Fruit fly (Drosophila melanogaster) whole organism, embryonic: ENCODE results near the gene Gdh.

ENCODE experiments used
- B-H2 ChIP-seq: fragments of 200-800 bp; sonication (Bioruptor generic); optimal IDR thresholded peaks from 2 replicates; lab custom pipeline; 2018; ENCODE audit warnings: missing biosample characterization, mild to moderate bottlenecking, missing genetic modification characterization
- Bteb2 ChIP-seq: fragments of 200-800 bp; sonication (Bioruptor generic); optimal IDR thresholded peaks from 2 replicates; lab custom pipeline; 2016; ENCODE audit warnings: missing biosample characterization, missing genetic modification characterization
- C15 ChIP-seq: fragments of 200-800 bp; sonication (Bioruptor generic); IDR thresholded peaks from 3 replicates; pipeline ENCODE4 v1.3.6; 2022; ENCODE audit warnings: missing biosample characterization, missing genetic modification characterization
- CG10462 ChIP-seq: fragments of 200-800 bp; sonication (Bioruptor generic); optimal IDR thresholded peaks from 2 replicates; lab custom pipeline; 2016; ENCODE audit warnings: missing biosample characterization, missing genetic modification characterization
- CG11696 ChIP-seq: fragments of 200-800 bp; sonication (Bioruptor generic); IDR thresholded peaks from 2 replicates; pipeline ENCODE4 v1.3.6; 2022; ENCODE audit warnings: missing biosample characterization, missing genetic modification characterization
- CG12942 ChIP-seq: fragments of 200-800 bp; sonication (Bioruptor generic); optimal IDR thresholded peaks from 3 replicates; lab custom pipeline; 2016; ENCODE audit warnings: missing biosample characterization, missing genetic modification characterization
- CG14014 ChIP-seq: fragments of 200-800 bp; sonication (Bioruptor generic); IDR thresholded peaks from 2 replicates; pipeline ENCODE4 v1.3.6; 2022; ENCODE audit warnings: missing biosample characterization, missing genetic modification characterization
- CG14710 ChIP-seq: fragments of 200-800 bp; sonication (Bioruptor generic); optimal IDR thresholded peaks from 3 replicates; lab custom pipeline; 2019; ENCODE audit warnings: missing biosample characterization, mild to moderate bottlenecking, missing genetic modification characterization, moderate library complexity
- CG1603 ChIP-seq: fragments of 200-800 bp; sonication (Bioruptor generic); optimal IDR thresholded peaks from 2 replicates; lab custom pipeline; 2019; ENCODE audit warnings: missing biosample characterization, mild to moderate bottlenecking, missing genetic modification characterization, moderate library complexity
- CG17385 ChIP-seq: fragments of 200-800 bp; sonication (Bioruptor generic); optimal IDR thresholded peaks from 3 replicates; lab custom pipeline; 2018; ENCODE audit warnings: missing biosample characterization, mild to moderate bottlenecking, missing genetic modification characterization
- CG17829 ChIP-seq: fragments of 200-800 bp; optimal IDR thresholded peaks from 2 replicates; lab custom pipeline; 2019; ENCODE audit warnings: missing biosample characterization, mild to moderate bottlenecking, missing genetic modification characterization, moderate library complexity
- CG2712 ChIP-seq: fragments of 200-800 bp; optimal IDR thresholded peaks from 3 replicates; lab custom pipeline; 2019; ENCODE audit warnings: missing biosample characterization, mild to moderate bottlenecking, missing genetic modification characterization, moderate library complexity
- CG34376 ChIP-seq: fragments of 200-800 bp; sonication (Bioruptor generic); optimal IDR thresholded peaks from 2 replicates; lab custom pipeline; 2018; ENCODE audit warnings: missing biosample characterization, mild to moderate bottlenecking, missing genetic modification characterization
- CG3726 ChIP-seq: fragments of 200-800 bp; sonication (Bioruptor generic); IDR thresholded peaks from 3 replicates; pipeline ENCODE4, ENCODE4 v1.3.6; 2022; ENCODE audit warnings: missing biosample characterization, missing genetic modification characterization
- CG43689 ChIP-seq: fragments of 200-800 bp; sonication (Bioruptor generic); IDR thresholded peaks from 2 replicates; pipeline ENCODE4 v1.3.6; 2022; ENCODE audit warnings: missing biosample characterization, missing genetic modification characterization
- CG4617 ChIP-seq: fragments of 200-800 bp; sonication (Bioruptor generic); optimal IDR thresholded peaks from 3 replicates; lab custom pipeline; 2016; ENCODE audit warnings: missing biosample characterization, missing genetic modification characterization, borderline replicate concordance
- CG8765 ChIP-seq: fragments of 200-800 bp; sonication (Bioruptor generic); IDR thresholded peaks from 2 replicates; pipeline ENCODE4 v1.3.6; 2022; ENCODE audit warnings: missing biosample characterization, missing genetic modification characterization
- CG8924 ChIP-seq: fragments of 200-800 bp; optimal IDR thresholded peaks from 3 replicates; lab custom pipeline; 2019; ENCODE audit warnings: missing biosample characterization, mild to moderate bottlenecking, missing genetic modification characterization, moderate library complexity
- CG9932 ChIP-seq: fragments of 200-800 bp; sonication (Bioruptor generic); IDR thresholded peaks from 2 replicates; pipeline ENCODE4 v1.3.6; 2022; ENCODE audit warnings: missing biosample characterization, missing genetic modification characterization
- CHES-1-like ChIP-seq: fragments of 200-800 bp; sonication (Bioruptor generic); optimal IDR thresholded peaks from 2 replicates; lab custom pipeline; 2016; ENCODE audit warnings: missing biosample characterization, missing genetic modification characterization
- Camta ChIP-seq: fragments of 200-800 bp; sonication (Bioruptor generic); optimal IDR thresholded peaks from 2 replicates; lab custom pipeline; 2016; ENCODE audit warnings: missing biosample characterization, missing genetic modification characterization
- CoRest ChIP-seq: fragments of 200-800 bp; sonication (Bioruptor generic); optimal IDR thresholded peaks from 3 replicates; lab custom pipeline; 2018; ENCODE audit warnings: missing biosample characterization, mild to moderate bottlenecking, missing genetic modification characterization, moderate library complexity
- Dek ChIP-seq: fragments of 200-800 bp; sonication (Bioruptor generic); optimal IDR thresholded peaks from 3 replicates; lab custom pipeline; 2019; ENCODE audit warnings: missing biosample characterization, mild to moderate bottlenecking, missing genetic modification characterization, moderate library complexity
- Doc3 ChIP-seq: fragments of 200-800 bp; sonication (Bioruptor generic); IDR thresholded peaks from 3 replicates; pipeline ENCODE4 v1.3.6; 2022; ENCODE audit warnings: missing biosample characterization, missing genetic modification characterization; ENCODE audit not compliant: partially characterized antibody
- E2f2 ChIP-seq: fragments of 200-800 bp; sonication (Bioruptor generic); IDR thresholded peaks from 2 replicates; pipeline ENCODE4 v1.3.6; 2022; ENCODE audit warnings: missing biosample characterization, missing genetic modification characterization
- Gug ChIP-seq: fragments of 200-800 bp; sonication (Bioruptor generic); IDR thresholded peaks from 4 replicates; pipeline ENCODE4 v1.3.6; 2022; ENCODE audit warnings: missing biosample characterization, missing genetic modification characterization
- HLH4C ChIP-seq: fragments of 200-800 bp; sonication (Bioruptor generic); IDR thresholded peaks from 3 replicates; pipeline ENCODE4 v1.3.6; 2022; ENCODE audit warnings: missing biosample characterization, missing genetic modification characterization; ENCODE audit not compliant: partially characterized antibody
- HmgD ChIP-seq: fragments of 200-800 bp; sonication (Bioruptor generic); optimal IDR thresholded peaks from 3 replicates; lab custom pipeline; 2016; ENCODE audit warnings: missing biosample characterization, missing genetic modification characterization
- Hr51 ChIP-seq, 2 experiments: fragments of 200-800 bp; sonication (Bioruptor generic); optimal IDR thresholded peaks; 2 replicates in 1 of 2; 3 replicates in 1 of 2; lab custom pipeline; 2016 to 2018; ENCODE audit warnings: missing biosample characterization in 2 of 2, missing genetic modification characterization in 2 of 2, mild to moderate bottlenecking in 1 of 2, moderate library complexity in 1 of 2
- Kr ChIP-seq: fragments of 200-800 bp; sonication (Bioruptor generic); optimal IDR thresholded peaks from 2 replicates; lab custom pipeline; 2017; ENCODE audit warnings: missing biosample characterization, mild to moderate bottlenecking, missing genetic modification characterization
- NC2α ChIP-seq: fragments of 200-800 bp; sonication (Bioruptor generic); optimal IDR thresholded peaks from 2 replicates; lab custom pipeline; 2016; ENCODE audit warnings: missing biosample characterization, missing genetic modification characterization
- Oli ChIP-seq: fragments of 200-800 bp; sonication (Bioruptor generic); optimal IDR thresholded peaks from 2 replicates; lab custom pipeline; 2018; ENCODE audit warnings: missing biosample characterization, mild to moderate bottlenecking, missing genetic modification characterization, moderate library complexity
- Ravus ChIP-seq: fragments of 200-800 bp; sonication (Bioruptor generic); IDR thresholded peaks from 2 replicates; pipeline ENCODE4 v1.3.6; 2022; ENCODE audit warnings: missing biosample characterization, missing genetic modification characterization
- Sry-δ ChIP-seq: fragments of 200-800 bp; sonication (Bioruptor generic); optimal IDR thresholded peaks from 2 replicates; lab custom pipeline; 2016; ENCODE audit warnings: missing biosample characterization, missing genetic modification characterization
- TFAM ChIP-seq: fragments of 200-800 bp; sonication (Bioruptor generic); optimal IDR thresholded peaks from 2 replicates; lab custom pipeline; 2017; ENCODE audit warnings: missing biosample characterization, missing genetic modification characterization, inconsistent platforms
- chm ChIP-seq: fragments of 200-800 bp; sonication (Bioruptor generic); IDR thresholded peaks from 2 replicates; pipeline ENCODE4 v1.3.6; 2022; ENCODE audit warnings: missing biosample characterization, missing genetic modification characterization
- cwo ChIP-seq: fragments of 200-800 bp; sonication (Bioruptor generic); optimal IDR thresholded peaks from 3 replicates; lab custom pipeline; 2017; ENCODE audit warnings: missing biosample characterization, missing genetic modification characterization, mild to moderate bottlenecking, moderate library complexity, missing genetic modification reagents
- dmrt99B ChIP-seq: fragments of 200-800 bp; sonication (Bioruptor generic); optimal IDR thresholded peaks from 2 replicates; lab custom pipeline; 2018; ENCODE audit warnings: missing biosample characterization, mild to moderate bottlenecking, missing genetic modification characterization, moderate library complexity
- esg ChIP-seq: fragments of 200-800 bp; sonication (Bioruptor generic); conservative IDR thresholded peaks from 2 replicates; pipeline ENCODE4 v1.3.6; 2022; ENCODE audit warnings: missing biosample characterization, missing genetic modification characterization
- grn ChIP-seq: fragments of 200-800 bp; sonication (Bioruptor generic); optimal IDR thresholded peaks from 3 replicates; lab custom pipeline; 2017; ENCODE audit warnings: missing biosample characterization, missing genetic modification characterization
- hbn ChIP-seq: fragments of 200-800 bp; sonication (Bioruptor generic); IDR thresholded peaks from 2 replicates; pipeline ENCODE4 v1.3.6; 2022; ENCODE audit warnings: missing biosample characterization, missing genetic modification characterization; ENCODE audit not compliant: partially characterized antibody
- inv ChIP-seq: fragments of 200-800 bp; sonication (Bioruptor generic); IDR thresholded peaks from 2 replicates; pipeline ENCODE4 v1.3.6; 2022; ENCODE audit warnings: missing biosample characterization, missing genetic modification characterization; ENCODE audit not compliant: partially characterized antibody
- kni ChIP-seq: fragments of 200-800 bp; sonication (Bioruptor generic); optimal IDR thresholded peaks from 3 replicates; lab custom pipeline; 2017; ENCODE audit warnings: mild to moderate bottlenecking, missing biosample characterization, missing genetic modification reagents, missing genetic modification characterization
- lbe ChIP-seq: fragments of 200-800 bp; sonication (Bioruptor generic); optimal IDR thresholded peaks from 2 replicates; lab custom pipeline; 2016; ENCODE audit warnings: missing biosample characterization, mild to moderate bottlenecking, missing genetic modification characterization
- luna ChIP-seq: fragments of 200-800 bp; sonication (Bioruptor generic); optimal IDR thresholded peaks from 2 replicates; lab custom pipeline; 2016; ENCODE audit warnings: missing biosample characterization, missing genetic modification characterization
- phol ChIP-seq: fragments of 200-800 bp; sonication (Bioruptor generic); optimal IDR thresholded peaks from 3 replicates; lab custom pipeline; 2018; ENCODE audit warnings: missing biosample characterization, mild to moderate bottlenecking, missing genetic modification characterization, moderate library complexity
- sens ChIP-seq: fragments of 200-800 bp; sonication (Bioruptor generic); peaks from one replicate; lab custom pipeline; 2016; ENCODE audit warnings: missing biosample characterization, missing genetic modification characterization
- stc ChIP-seq: fragments of 200-800 bp; sonication (Bioruptor generic); IDR thresholded peaks from 2 replicates; pipeline ENCODE4 v1.3.6; 2022; ENCODE audit warnings: missing biosample characterization, missing genetic modification characterization
- tup ChIP-seq: fragments of 200-800 bp; sonication (Bioruptor generic); optimal IDR thresholded peaks from 2 replicates; lab custom pipeline; 2016; ENCODE audit warnings: missing biosample characterization, mild to moderate bottlenecking, missing genetic modification characterization, moderate library complexity
- unc-4 ChIP-seq: fragments of 200-800 bp; sonication (Bioruptor generic); IDR thresholded peaks from 2 replicates; pipeline ENCODE4 v1.3.6; 2022; ENCODE audit warnings: missing biosample characterization, missing genetic modification characterization; ENCODE audit not compliant: partially characterized antibody

The Gdh gene

dm6 chr3R:23931095-23931728 lies 11.7 kb downstream of the Gdh start, which contains the start of the genes Rpt2 and CG13599 (continued):
- peak; percentile 28 for TF ChIP-seq CG17829 (tag; lab: Kevin White, UChicago)
- TF ChIP-seq CG4617 (GFP tag; lab: Kevin White, UChicago), result peak; percentile 96
- TF ChIP-seq CG1603 (tag; lab: Kevin White, UChicago), result peak; percentile 26
- TF ChIP-seq CG10462 (GFP tag; lab: Kevin White, UChicago), result peak; percentile 12
- no peak for TF ChIP-seq chm
- TF ChIP-seq B-H2, result peak; percentile 57
- TF ChIP-seq Doc3 (GFP tag; lab: Robert Waterston, UW), result peak; percentile 40; the same call in 1 of the 3 replicates
- no peak for TF ChIP-seq Hr51 (GFP tag; optimal IDR thresholded peaks at IDR 0.05; lab: Kevin White, UChicago)
- TF ChIP-seq CG8765 (GFP tag; lab: Robert Waterston, UW), result no peak
- peak; percentile 63 for TF ChIP-seq unc-4 (GFP tag; lab: Robert Waterston, UW)
- peak; percentile 91 for TF ChIP-seq E2f2 (GFP tag; lab: Robert Waterston, UW)
- peak; percentile 9 for TF ChIP-seq CG34376 (GFP tag; lab: Kevin White, UChicago)
- TF ChIP-seq CG43689 (GFP tag; lab: Robert Waterston, UW), result no peak
- TF ChIP-seq grn, result no peak
- no peak for TF ChIP-seq lbe (GFP tag; lab: Kevin White, UChicago)
- TF ChIP-seq CG9932, result no peak
- peak; percentile 58 for TF ChIP-seq phol (tag; lab: Kevin White, UChicago)
- TF ChIP-seq C15 (GFP tag; lab: Robert Waterston, UW), result no peak
- no peak for TF ChIP-seq tup (GFP tag; lab: Kevin White, UChicago)
- TF ChIP-seq CG11696 (GFP tag; lab: Robert Waterston, UW), result no peak
- TF ChIP-seq Ravus (GFP tag; lab: Robert Waterston, UW), result no peak
- TF ChIP-seq esg (GFP tag; lab: Robert Waterston, UW), result no peak
- TF ChIP-seq Dek (tag; lab: Kevin White, UChicago), result no peak
- peak; percentile 13 for TF ChIP-seq CG12942 (GFP tag; lab: Kevin White, UChicago)
- no peak for TF ChIP-seq cwo (GFP tag; lab: Kevin White, UChicago)
- TF ChIP-seq HLH4C, result peak; percentile 45; the same call in 1 of the 3 replicates
- peak; percentile 84 for TF ChIP-seq CG14710 (tag; lab: Kevin White, UChicago)
- no peak for TF ChIP-seq Gug (GFP tag; lab: Robert Waterston, UW)
- TF ChIP-seq HmgD, result peak; percentile 22
- no peak for TF ChIP-seq TFAM (GFP tag; lab: Kevin White, UChicago)
- TF ChIP-seq CoRest, result peak; percentile 41
- TF ChIP-seq CG3726 (GFP tag; lab: Robert Waterston, UW), result no peak
- no peak for TF ChIP-seq luna (GFP tag; lab: Kevin White, UChicago)
- TF ChIP-seq dmrt99B (tag; lab: Kevin White, UChicago), result no peak
- TF ChIP-seq inv (GFP tag; lab: Robert Waterston, UW), result 0 out of 2 replicates have a peak, but pooled peaks have one; percentile 23
- peak; percentile 27 for TF ChIP-seq CG17385 (GFP tag; lab: Kevin White, UChicago)
- peak; percentile 12 for TF ChIP-seq sens (GFP tag; lab: Kevin White, UChicago)
- TF ChIP-seq CG2712 (tag; lab: Kevin White, UChicago), result peak; percentile 46
- TF ChIP-seq CHES-1-like, result peak; percentile 66
- TF ChIP-seq Sry-δ (GFP tag; lab: Kevin White, UChicago), result peak; percentile 75
- no peak for TF ChIP-seq Kr
- TF ChIP-seq CG14014 (GFP tag; lab: Robert Waterston, UW), result no peak
- TF ChIP-seq kni (GFP tag; lab: Kevin White, UChicago), result no peak
- TF ChIP-seq CG8924 (tag; lab: Kevin White, UChicago), result peak; percentile 26
- TF ChIP-seq stc (GFP tag; lab: Robert Waterston, UW), result no peak
- no peak for TF ChIP-seq Oli (tag; lab: Kevin White, UChicago)
- no peak for TF ChIP-seq NC2α (GFP tag; lab: Kevin White, UChicago)
- TF ChIP-seq Camta (GFP tag; lab: Kevin White, UChicago), result peak; percentile 15
- peak; percentile 10 for TF ChIP-seq Bteb2 (GFP tag; lab: Kevin White, UChicago)
- TF ChIP-seq hbn (GFP tag; lab: Robert Waterston, UW), result peak; percentile 50
